Fruit fly (Drosophila melanogaster) whole organism, embryonic: ENCODE results near the gene GstO3.
A peak's percentile ranks its signal among the peaks of the same experiment; 100 is the strongest.

Experiments
- Adf1 ChIP-seq: fragments of 200-800 bp; sonication (Bioruptor generic); IDR thresholded peaks from 2 replicates; pipeline ENCODE4 v1.3.6; 2022; ENCODE audit warnings: missing biosample characterization, missing genetic modification characterization
- CG1024 ChIP-seq: fragments of 200-800 bp; sonication (Bioruptor generic); IDR thresholded peaks from 2 replicates; pipeline ENCODE4 v1.3.6; 2022; ENCODE audit warnings: missing biosample characterization, missing genetic modification characterization
- CG10267 ChIP-seq: fragments of 200-800 bp; sonication (Bioruptor generic); optimal IDR thresholded peaks from 2 replicates; lab custom pipeline; 2018; ENCODE audit warnings: missing biosample characterization, mild to moderate bottlenecking, missing genetic modification characterization, moderate library complexity
- CG10431 ChIP-seq: fragments of 200-800 bp; sonication (Bioruptor generic); optimal IDR thresholded peaks from 3 replicates; lab custom pipeline; 2018; ENCODE audit warnings: missing biosample characterization, mild to moderate bottlenecking, missing genetic modification characterization
- CG11398 ChIP-seq: fragments of 200-800 bp; sonication (Bioruptor generic); optimal IDR thresholded peaks from 2 replicates; lab custom pipeline; 2016; ENCODE audit warnings: missing biosample characterization, missing genetic modification characterization
- CG11456 ChIP-seq: fragments of 200-800 bp; sonication (Bioruptor generic); IDR thresholded peaks from 3 replicates; pipeline ENCODE4 v1.3.6; 2022; ENCODE audit warnings: missing biosample characterization, missing genetic modification characterization
- CG13894 ChIP-seq: fragments of 200-800 bp; sonication (Bioruptor generic); optimal IDR thresholded peaks from 3 replicates; lab custom pipeline; 2018; ENCODE audit warnings: missing biosample characterization, mild to moderate bottlenecking, missing genetic modification characterization, moderate library complexity
- CG16863 ChIP-seq: fragments of 200-800 bp; sonication (Bioruptor generic); optimal IDR thresholded peaks from 3 replicates; lab custom pipeline; 2016; ENCODE audit warnings: missing biosample characterization, missing genetic modification characterization
- CG1832 ChIP-seq: fragments of 200-800 bp; sonication (Bioruptor generic); optimal IDR thresholded peaks from 2 replicates; lab custom pipeline; 2017; ENCODE audit warnings: missing biosample characterization, mild to moderate bottlenecking, missing genetic modification characterization, inconsistent platforms
- CG18599 ChIP-seq: fragments of 200-800 bp; sonication (Bioruptor generic); optimal IDR thresholded peaks from 3 replicates; lab custom pipeline; 2017; ENCODE audit warnings: missing biosample characterization, missing genetic modification characterization, mild to moderate bottlenecking, moderate library complexity, missing genetic modification reagents
- CG2129 ChIP-seq: fragments of 200-800 bp; sonication (Bioruptor generic); IDR thresholded peaks from 2 replicates; pipeline ENCODE4 v1.3.6; 2022; ENCODE audit warnings: missing biosample characterization, missing genetic modification characterization; ENCODE audit not compliant: partially characterized antibody
- CG33557 ChIP-seq: fragments of 200-800 bp; sonication (Bioruptor generic); optimal IDR thresholded peaks from 2 replicates; lab custom pipeline; 2019; ENCODE audit warnings: missing biosample characterization, mild to moderate bottlenecking, missing genetic modification characterization, moderate library complexity
- CG6765 ChIP-seq: fragments of 200-800 bp; sonication (Bioruptor generic); optimal IDR thresholded peaks from 3 replicates; lab custom pipeline; 2017; ENCODE audit warnings: missing biosample characterization, mild to moderate bottlenecking, missing genetic modification characterization
- CG7271 ChIP-seq: fragments of 200-800 bp; sonication (Bioruptor generic); optimal IDR thresholded peaks from 2 replicates; lab custom pipeline; 2018; ENCODE audit warnings: missing biosample characterization, mild to moderate bottlenecking, missing genetic modification characterization, moderate library complexity
- CG7357 ChIP-seq: fragments of 200-800 bp; sonication (Bioruptor generic); IDR thresholded peaks from 3 replicates; pipeline ENCODE4 v1.3.6; 2022; ENCODE audit warnings: missing biosample characterization, missing genetic modification characterization
- CG7786 ChIP-seq: fragments of 200-800 bp; sonication (Bioruptor generic); optimal IDR thresholded peaks from 2 replicates; lab custom pipeline; 2016; ENCODE audit warnings: missing biosample characterization, missing genetic modification characterization
- CG7839 ChIP-seq: fragments of 200-800 bp; sonication (Bioruptor generic); optimal IDR thresholded peaks from 3 replicates; lab custom pipeline; 2018; ENCODE audit warnings: missing biosample characterization, mild to moderate bottlenecking, missing genetic modification characterization, moderate library complexity
- CG9609 ChIP-seq: fragments of 200-800 bp; sonication (Bioruptor generic); optimal IDR thresholded peaks from 3 replicates; lab custom pipeline; 2016; ENCODE audit warnings: missing biosample characterization, missing genetic modification characterization
- Deaf1 ChIP-seq: fragments of 200-800 bp; optimal IDR thresholded peaks from 3 replicates; lab custom pipeline; 2019; ENCODE audit warnings: missing biosample characterization, mild to moderate bottlenecking, missing genetic modification characterization, moderate library complexity
- Gsc ChIP-seq: fragments of 200-800 bp; sonication (Bioruptor generic); IDR thresholded peaks from 2 replicates; pipeline ENCODE4 v1.3.6; 2022; ENCODE audit warnings: missing biosample characterization, missing genetic modification characterization
- Med ChIP-seq: fragments of 200-800 bp; sonication (Bioruptor generic); peaks from one replicate; lab custom pipeline; 2016; ENCODE audit warnings: missing biosample characterization, missing genetic modification characterization, mild to moderate bottlenecking, inconsistent platforms, moderate library complexity
- NFAT ChIP-seq: fragments of 200-800 bp; sonication (Bioruptor generic); IDR thresholded peaks from 2 replicates; pipeline ENCODE4 v1.3.6; 2022; ENCODE audit warnings: missing biosample characterization, missing genetic modification characterization
- NK7.1 ChIP-seq: fragments of 200-800 bp; sonication (Bioruptor generic); optimal IDR thresholded peaks from 3 replicates; lab custom pipeline; 2016; ENCODE audit warnings: missing biosample characterization, missing genetic modification characterization
- PHDP ChIP-seq: fragments of 200-800 bp; sonication (Bioruptor generic); optimal IDR thresholded peaks from 3 replicates; lab custom pipeline; 2018; ENCODE audit warnings: missing biosample characterization, mild to moderate bottlenecking, missing genetic modification characterization, moderate library complexity
- Ptx1 ChIP-seq: fragments of 200-800 bp; sonication (Bioruptor generic); IDR thresholded peaks from 2 replicates; pipeline ENCODE4 v1.3.6; 2022; ENCODE audit warnings: missing biosample characterization, missing genetic modification characterization
- Rfx ChIP-seq: fragments of 200-800 bp; sonication (Bioruptor generic); IDR thresholded peaks from 2 replicates; pipeline ENCODE4 v1.3.6; 2022; ENCODE audit warnings: missing biosample characterization, missing genetic modification characterization
- Trl ChIP-seq, 3 experiments: fragments of >200 bp in 2 of 3; fragments of 200-800 bp in 1 of 3; sonication (Bioruptor generic) in 1 of 3; optimal IDR thresholded peaks; 2 replicates in 1 of 3; 3 replicates in 2 of 3; lab custom pipeline; 2016 to 2017; ENCODE audit warnings: missing biosample characterization in 1 of 3, missing genetic modification characterization in 1 of 3
- YL-1 ChIP-seq: fragments of 200-800 bp; sonication (Bioruptor generic); optimal IDR thresholded peaks from 3 replicates; lab custom pipeline; 2017; ENCODE audit warnings: missing biosample characterization, mild to moderate bottlenecking, missing genetic modification characterization
- abd-A ChIP-seq: fragments of 200-800 bp; sonication (Bioruptor generic); optimal IDR thresholded peaks from 3 replicates; lab custom pipeline; 2019; ENCODE audit warnings: missing biosample characterization, mild to moderate bottlenecking, missing genetic modification characterization, moderate library complexity
- bbx ChIP-seq: fragments of 200-800 bp; sonication (Bioruptor generic); IDR thresholded peaks from 2 replicates; pipeline ENCODE4 v1.3.6; 2022; ENCODE audit warnings: missing biosample characterization, missing genetic modification characterization; ENCODE audit not compliant: partially characterized antibody
- bowl ChIP-seq: fragments of 200-800 bp; sonication (Bioruptor generic); IDR thresholded peaks from 2 replicates; pipeline ENCODE4 v1.3.6; 2022; ENCODE audit warnings: missing biosample characterization, missing genetic modification characterization
- crol ChIP-seq: fragments of 200-800 bp; sonication (Bioruptor generic); IDR thresholded peaks from 2 replicates; pipeline ENCODE4 v1.3.6; 2022; ENCODE audit warnings: missing biosample characterization, missing genetic modification characterization
- cwo ChIP-seq: fragments of 200-800 bp; sonication (Bioruptor generic); optimal IDR thresholded peaks from 3 replicates; lab custom pipeline; 2017; ENCODE audit warnings: missing biosample characterization, missing genetic modification characterization, mild to moderate bottlenecking, moderate library complexity, missing genetic modification reagents
- disco-r ChIP-seq: fragments of 200-800 bp; sonication (Bioruptor generic); optimal IDR thresholded peaks from 2 replicates; lab custom pipeline; 2016; ENCODE audit warnings: missing biosample characterization, missing genetic modification characterization
- en ChIP-seq: fragments of 200-800 bp; sonication (Bioruptor generic); optimal IDR thresholded peaks from 2 replicates; lab custom pipeline; 2016; ENCODE audit warnings: missing biosample characterization, missing genetic modification characterization
- esg ChIP-seq: fragments of 200-800 bp; sonication (Bioruptor generic); conservative IDR thresholded peaks from 2 replicates; pipeline ENCODE4 v1.3.6; 2022; ENCODE audit warnings: missing biosample characterization, missing genetic modification characterization
- ewg ChIP-seq: fragments of 200-800 bp; sonication (Bioruptor generic); optimal IDR thresholded peaks from 3 replicates; lab custom pipeline; 2017; ENCODE audit warnings: mild to moderate bottlenecking, missing biosample characterization, missing genetic modification reagents, missing genetic modification characterization
- fd96Cb ChIP-seq: fragments of 200-800 bp; sonication (Bioruptor generic); optimal IDR thresholded peaks from 2 replicates; lab custom pipeline; 2018; ENCODE audit warnings: missing biosample characterization, mild to moderate bottlenecking, missing genetic modification characterization, moderate library complexity
- inv ChIP-seq: fragments of 200-800 bp; sonication (Bioruptor generic); IDR thresholded peaks from 2 replicates; pipeline ENCODE4 v1.3.6; 2022; ENCODE audit warnings: missing biosample characterization, missing genetic modification characterization; ENCODE audit not compliant: partially characterized antibody
- kah ChIP-seq: fragments of 200-800 bp; sonication (Bioruptor generic); optimal IDR thresholded peaks from 2 replicates; lab custom pipeline; 2018; ENCODE audit warnings: missing biosample characterization, mild to moderate bottlenecking, missing genetic modification characterization
- maf-S ChIP-seq: fragments of 200-800 bp; sonication (Bioruptor generic); optimal IDR thresholded peaks from 2 replicates; lab custom pipeline; 2016; ENCODE audit warnings: missing biosample characterization, missing genetic modification characterization
- mirr ChIP-seq: fragments of 200-800 bp; sonication (Bioruptor generic); optimal IDR thresholded peaks from 3 replicates; lab custom pipeline; 2018; ENCODE audit warnings: missing biosample characterization, mild to moderate bottlenecking, missing genetic modification characterization
- onecut ChIP-seq: fragments of 200-800 bp; sonication (Bioruptor generic); IDR thresholded peaks from 2 replicates; pipeline ENCODE4 v1.3.6; 2022; ENCODE audit warnings: missing biosample characterization, missing genetic modification characterization
- pzg ChIP-seq: fragments of 200-800 bp; sonication (Bioruptor generic); optimal IDR thresholded peaks from 3 replicates; lab custom pipeline; 2018; ENCODE audit warnings: missing biosample characterization, mild to moderate bottlenecking, missing genetic modification characterization, moderate library complexity
- seq ChIP-seq: fragments of 200-800 bp; sonication (Bioruptor generic); IDR thresholded peaks from 2 replicates; pipeline ENCODE4 v1.3.6; 2022; ENCODE audit warnings: missing biosample characterization, missing genetic modification characterization
- sim ChIP-seq: fragments of 200-800 bp; sonication (Bioruptor generic); IDR thresholded peaks from 2 replicates; pipeline ENCODE4 v1.3.6; 2022; ENCODE audit warnings: missing biosample characterization, missing genetic modification characterization
- sqz ChIP-seq: fragments of 200-800 bp; sonication (Bioruptor generic); optimal IDR thresholded peaks from 3 replicates; lab custom pipeline; 2018; ENCODE audit warnings: missing biosample characterization, mild to moderate bottlenecking, missing genetic modification characterization
- stc ChIP-seq: fragments of 200-800 bp; sonication (Bioruptor generic); IDR thresholded peaks from 2 replicates; pipeline ENCODE4 v1.3.6; 2022; ENCODE audit warnings: missing biosample characterization, missing genetic modification characterization
- wdn ChIP-seq: fragments of 200-800 bp; sonication (Bioruptor generic); IDR thresholded peaks from 2 replicates; pipeline ENCODE4 v1.3.6; 2022; ENCODE audit warnings: missing biosample characterization, missing genetic modification characterization
- wor ChIP-seq: fragments of 200-800 bp; sonication (Bioruptor generic); IDR thresholded peaks from 2 replicates; pipeline ENCODE4 v1.3.6; 2022; ENCODE audit warnings: missing biosample characterization, missing genetic modification characterization

The GstO3 gene

DNA sequence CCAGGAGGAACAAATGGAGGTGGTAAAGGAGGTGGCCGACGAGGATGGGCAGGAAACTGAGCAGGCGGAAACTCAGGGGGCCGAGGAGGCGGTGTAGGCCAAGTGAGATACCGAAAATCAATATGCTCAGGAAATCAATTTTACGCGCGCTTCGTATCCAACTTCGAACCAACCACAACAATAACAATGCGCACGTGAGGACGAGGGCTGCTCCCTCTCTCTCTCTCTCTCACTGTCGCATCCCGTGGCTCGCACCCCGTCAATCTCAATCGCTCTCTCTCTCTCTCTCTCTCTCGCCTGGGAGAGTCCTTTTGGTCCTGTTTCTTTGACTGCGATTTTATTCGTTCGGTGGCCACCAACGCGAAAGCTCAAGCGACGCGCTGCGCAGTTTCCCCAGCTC lies 6.3 kb upstream of the GstO3 start, which contains the start of gene CG6765 (continued):
- TF ChIP-seq wdn (GFP tag; lab: Robert Waterston, UW): no peak
- no peak for TF ChIP-seq YL-1 (GFP tag; lab: Kevin White, UChicago)
- TF ChIP-seq wor (GFP tag; lab: Robert Waterston, UW): no peak
- TF ChIP-seq onecut (GFP tag; lab: Robert Waterston, UW): peak; percentile 99
- TF ChIP-seq disco-r (GFP tag; lab: Kevin White, UChicago): no peak
- no peak for TF ChIP-seq PHDP (tag; lab: Kevin White, UChicago)
- no peak for TF ChIP-seq bowl (GFP tag; lab: Robert Waterston, UW)
- TF ChIP-seq stc (GFP tag; lab: Robert Waterston, UW): no peak
- TF ChIP-seq CG7357: no peak
- peak; percentile 83 for TF ChIP-seq Trl (optimal IDR thresholded peaks at IDR 0.05; lab: Kevin White, UChicago)
- no peak for TF ChIP-seq Trl (GFP tag; optimal IDR thresholded peaks at IDR 0.05; lab: Kevin White, UChicago)
- TF ChIP-seq Ptx1 (GFP tag; lab: Robert Waterston, UW): no peak
- peak; percentile 75 for TF ChIP-seq CG1832 (GFP tag; lab: Kevin White, UChicago)
- no peak for TF ChIP-seq kah (GFP tag; lab: Kevin White, UChicago)

- TF ChIP-seq CG7839 (tag; lab: Kevin White, UChicago) (no peak), CG18599 (GFP tag; lab: Kevin White, UChicago) (peak; percentile 41), Med (GFP tag; lab: Kevin White, UChicago) (peak; percentile 72), Deaf1 (tag; lab: Kevin White, UChicago) (peak; percentile 54), CG2129 (no peak), CG10267 (tag; lab: Kevin White, UChicago) (no peak), CG11456 (GFP tag; lab: Robert Waterston, UW) (no peak), CG33557 (GFP tag; lab: Kevin White, UChicago) (no peak), bbx (GFP tag; lab: Robert Waterston, UW) (0 out of 2 replicates have a peak, but pooled peaks have one; percentile 7), CG7271 (tag; lab: Kevin White, UChicago) (no peak), pzg (peak; percentile 7), CG7786 (no peak), seq (GFP tag; lab: Robert Waterston, UW) (0 out of 2 replicates have a peak, but pooled peaks have one; percentile 31), Gsc (GFP tag; lab: Robert Waterston, UW) (no peak), sqz (GFP tag; lab: Kevin White, UChicago) (no peak), maf-S (no peak), crol (peak; percentile 86), CG6765 (GFP tag; lab: Kevin White, UChicago) (peak; percentile 23), NFAT (GFP tag; lab: Robert Waterston, UW) (no peak), CG9609 (GFP tag; lab: Kevin White, UChicago) (no peak), sim (GFP tag; lab: Robert Waterston, UW) (0 out of 2 replicates have a peak, but pooled peaks have one; percentile 12), fd96Cb (tag; lab: Kevin White, UChicago) (no peak), esg (GFP tag; lab: Robert Waterston, UW) (no peak), en (GFP tag; lab: Kevin White, UChicago) (no peak), inv (GFP tag; lab: Robert Waterston, UW) (no peak), NK7.1 (GFP tag; lab: Kevin White, UChicago) (no peak), Adf1 (peak; percentile 16; the same call in 1 of the 2 replicates), CG10431 (GFP tag; lab: Kevin White, UChicago) (peak; percentile 28), CG1024 (GFP tag; lab: Robert Waterston, UW) (no peak), cwo (GFP tag; lab: Kevin White, UChicago) (no peak), mirr (GFP tag; lab: Kevin White, UChicago) (no peak), ewg (GFP tag; lab: Kevin White, UChicago) (peak; percentile 40), CG16863 (GFP tag; lab: Kevin White, UChicago) (no peak), CG13894 (tag; lab: Kevin White, UChicago) (peak; percentile 52), CG11398 (GFP tag; lab: Kevin White, UChicago) (no peak), abd-A (tag; lab: Kevin White, UChicago) (peak; percentile 74), Rfx (GFP tag; lab: Robert Waterston, UW) (peak; percentile 6; the same call in 1 of the 2 replicates)
Observed at dm6 chr3L:8513258-8513657, 5.4 kb upstream of the GstO3 start.
